Worm (Caenorhabditis elegans) whole organism, L3 larva: Measurements from ENCODE around the gene clec-208.
"Not testable (repeated sequence)": the region's sequence is repeated elsewhere in the genome, so short reads cannot be mapped to it uniquely, and the experiment has no call there.

Experiments
- aly-2 ChIP-seq: fragments of 150-350 bp; optimal IDR thresholded peaks from 2 replicates; lab custom pipeline; 2014; ENCODE audit warnings: missing biosample characterization, missing genetic modification characterization
- ama-1 ChIP-seq: fragments of 150-350 bp; optimal IDR thresholded peaks from 2 replicates; lab custom pipeline; 2018
- ceh-28 ChIP-seq: fragments of 150-350 bp; optimal IDR thresholded peaks from 2 replicates; lab custom pipeline; 2014; ENCODE audit warnings: missing biosample characterization, missing genetic modification reagents, missing genetic modification characterization
- egl-5 ChIP-seq: fragments of 150-350 bp; optimal IDR thresholded peaks from 2 replicates; lab custom pipeline; 2017; ENCODE audit warnings: missing biosample characterization, missing genetic modification reagents, missing genetic modification characterization, inconsistent platforms
- elt-1 ChIP-seq: fragments of 150-350 bp; optimal IDR thresholded peaks from 2 replicates; lab custom pipeline; 2014; ENCODE audit warnings: missing biosample characterization, missing genetic modification characterization
- elt-2 ChIP-seq: sonication (generic microtip); optimal IDR thresholded peaks from 2 replicates; lab custom pipeline; 2016; ENCODE audit warnings: missing genetic modification reagents, mild to moderate bottlenecking, missing genetic modification characterization, missing compliant biosample characterization
- eor-1 ChIP-seq, 2 experiments: fragments of 150-350 bp; optimal IDR thresholded peaks; 2 replicates each; lab custom pipeline; 2014 to 2018; ENCODE audit warnings: missing biosample characterization in 2 of 2, missing genetic modification characterization in 2 of 2
- fkh-10 ChIP-seq: sonication (generic microtip); optimal IDR thresholded peaks from 2 replicates; lab custom pipeline; 2017; ENCODE audit warnings: missing biosample characterization, missing genetic modification reagents, missing genetic modification characterization
- fos-1 ChIP-seq: fragments of 150-350 bp; optimal IDR thresholded peaks from 2 replicates; lab custom pipeline; 2014; ENCODE audit warnings: missing biosample characterization, missing genetic modification characterization
- hmg-11 ChIP-seq: sonication (generic microtip); optimal IDR thresholded peaks from 2 replicates; lab custom pipeline; 2016; ENCODE audit warnings: missing genetic modification characterization, missing compliant biosample characterization
- jun-1 ChIP-seq: fragments of 150-350 bp; optimal IDR thresholded peaks from 2 replicates; lab custom pipeline; 2014; ENCODE audit warnings: missing biosample characterization, missing genetic modification reagents, missing genetic modification characterization
- lin-15B ChIP-seq: fragments of 150-350 bp; optimal IDR thresholded peaks from 2 replicates; lab custom pipeline; 2014; ENCODE audit warnings: missing biosample characterization, missing genetic modification characterization
- lin-39 ChIP-seq: fragments of 150-350 bp; optimal IDR thresholded peaks from 2 replicates; lab custom pipeline; 2018; ENCODE audit warnings: missing biosample characterization, missing genetic modification reagents, missing genetic modification characterization
- mdl-1 ChIP-seq: fragments of 150-350 bp; optimal IDR thresholded peaks from 2 replicates; lab custom pipeline; 2014; ENCODE audit warnings: missing biosample characterization, missing genetic modification characterization
- mml-1 ChIP-seq: fragments of 150-350 bp; sonication (generic microtip); optimal IDR thresholded peaks from 3 replicates; lab custom pipeline; 2014; ENCODE audit warnings: missing biosample characterization, missing genetic modification characterization
- nfya-1 ChIP-seq: sonication (generic microtip); optimal IDR thresholded peaks from 2 replicates; lab custom pipeline; 2017; ENCODE audit warnings: missing genetic modification characterization, mild to moderate bottlenecking, missing compliant biosample characterization, antibody characterized with exemption, moderate library complexity; ENCODE audit not compliant: insufficient read depth
- nhr-11 ChIP-seq: fragments of 150-350 bp; optimal IDR thresholded peaks from 2 replicates; lab custom pipeline; 2014; ENCODE audit warnings: missing biosample characterization, missing genetic modification characterization
- nhr-23 ChIP-seq: fragments of 150-350 bp; optimal IDR thresholded peaks from 2 replicates; lab custom pipeline; 2014; ENCODE audit warnings: missing biosample characterization, missing genetic modification reagents, missing genetic modification characterization
- nhr-25 ChIP-seq: sonication (generic microtip); optimal IDR thresholded peaks from 2 replicates; lab custom pipeline; 2017; ENCODE audit warnings: missing biosample characterization, missing genetic modification characterization
- nhr-28 ChIP-seq: fragments of 150-350 bp; optimal IDR thresholded peaks from 2 replicates; lab custom pipeline; 2014; ENCODE audit warnings: missing biosample characterization, missing genetic modification characterization
- nhr-43 ChIP-seq: sonication (generic microtip); optimal IDR thresholded peaks from 2 replicates; lab custom pipeline; 2016; ENCODE audit warnings: mild to moderate bottlenecking, missing genetic modification characterization, missing compliant biosample characterization; ENCODE audit not compliant: poor library complexity, severe bottlenecking
- nhr-76 ChIP-seq: fragments of 150-350 bp; sonication (generic microtip); optimal IDR thresholded peaks from 5 replicates; lab custom pipeline; 2014; ENCODE audit warnings: missing biosample characterization, missing genetic modification characterization
- pha-4 ChIP-seq: fragments of 150-350 bp; optimal IDR thresholded peaks from 2 replicates; lab custom pipeline; 2014; ENCODE audit warnings: missing biosample characterization, missing genetic modification reagents, missing genetic modification characterization
- pqm-1 ChIP-seq: fragments of 150-350 bp; optimal IDR thresholded peaks from 2 replicates; lab custom pipeline; 2017; ENCODE audit warnings: missing biosample characterization, missing genetic modification characterization, inconsistent platforms
- sea-2 ChIP-seq: fragments of 150-350 bp; sonication (generic microtip); optimal IDR thresholded peaks from 4 replicates; lab custom pipeline; 2014; ENCODE audit warnings: missing biosample characterization, missing genetic modification reagents, missing genetic modification characterization
- snpc-4 ChIP-seq: fragments of 150-350 bp; optimal IDR thresholded peaks from 2 replicates; lab custom pipeline; 2014; ENCODE audit warnings: missing biosample characterization, missing genetic modification characterization
- tbx-2 ChIP-seq: sonication (generic microtip); optimal IDR thresholded peaks from 2 replicates; lab custom pipeline; 2016; ENCODE audit warnings: mild to moderate bottlenecking, missing genetic modification characterization, missing compliant biosample characterization
- zag-1 ChIP-seq: fragments of 150-350 bp; optimal IDR thresholded peaks from 2 replicates; lab custom pipeline; 2014; ENCODE audit warnings: missing biosample characterization, missing genetic modification characterization
- ztf-4 ChIP-seq: fragments of 150-350 bp; optimal IDR thresholded peaks from 2 replicates; lab custom pipeline; 2014; ENCODE audit warnings: missing biosample characterization, missing genetic modification characterization

Gene clec-208

ce11 chrV:2133512-2133911 lies 35.8 kb downstream of the clec-208 start:
- peak; percentile 28 for TF ChIP-seq jun-1 (tag; lab: Kevin White, UChicago)
- TF ChIP-seq hmg-11, result peak; percentile 80
- no peak for TF ChIP-seq nhr-28 (tag; lab: Kevin White, UChicago)
- TF ChIP-seq pha-4 (tag; lab: Kevin White, UChicago), result peak; percentile 50
- TF ChIP-seq eor-1 (tag; optimal IDR thresholded peaks at IDR 0.05; lab: Kevin White, UChicago), result no peak
- peak; percentile 68 for TF ChIP-seq fkh-10 (GFP tag; lab: Kevin White, UChicago)
- peak; percentile 11 for TF ChIP-seq pqm-1
- TF ChIP-seq mdl-1, result peak; percentile 49
- peak; percentile 86 for TF ChIP-seq nfya-1 (tag; lab: Kevin White, UChicago)
- peak; percentile 74 for TF ChIP-seq lin-39 (tag; lab: Kevin White, UChicago)
- no peak for TF ChIP-seq lin-15B (tag; lab: Kevin White, UChicago)
- peak; percentile 42 for TF ChIP-seq egl-5 (tag; lab: Kevin White, UChicago)
- no peak for TF ChIP-seq ceh-28
- TF ChIP-seq snpc-4 (tag; lab: Kevin White, UChicago), result peak; percentile 50
- peak; percentile 5 for TF ChIP-seq elt-2 (tag; lab: Kevin White, UChicago)
- TF ChIP-seq tbx-2 (tag; lab: Kevin White, UChicago), result peak; percentile 7
- TF ChIP-seq elt-1 (tag; lab: Kevin White, UChicago), result no peak
- no peak for TF ChIP-seq nhr-76 (tag; lab: Kevin White, UChicago)
- TF ChIP-seq mml-1 (tag; lab: Kevin White, UChicago), result peak; percentile 93

- TF ChIP-seq nhr-11 (no peak), nfya-1 (tag; lab: Kevin White, UChicago) (peak; percentile 35), nhr-23 (tag; lab: Kevin White, UChicago) (no peak), lin-39 (tag; lab: Kevin White, UChicago) (peak; percentile 56)
- TF ChIP-seq, all 47 proteins: peak for 2
Measured at ce11 chrV:2134340-2134739, 36.6 kb downstream of the clec-208 start.

ce11 chrV:2135323-2135722 lies 37.6 kb downstream of the clec-208 start:
- TF ChIP-seq nfya-1 (tag; lab: Kevin White, UChicago) (peak; percentile 52), lin-39 (tag; lab: Kevin White, UChicago) (peak; percentile 39), fos-1 (tag; lab: Kevin White, UChicago) (no peak), aly-2 (tag; lab: Kevin White, UChicago) (no peak), elt-2 (tag; lab: Kevin White, UChicago) (peak; percentile 11), jun-1 (tag; lab: Kevin White, UChicago) (peak; percentile 86), nhr-25 (tag; lab: Kevin White, UChicago) (no peak), hmg-11 (peak; percentile 54), fkh-10 (GFP tag; lab: Kevin White, UChicago) (peak; percentile 27), egl-5 (tag; lab: Kevin White, UChicago) (no peak), snpc-4 (tag; lab: Kevin White, UChicago) (peak; percentile 23)

- TF ChIP-seq nhr-76 (tag; lab: Kevin White, UChicago) (peak; percentile 59), ztf-4 (tag; lab: Kevin White, UChicago) (no peak), elt-2 (tag; lab: Kevin White, UChicago) (peak; percentile 10)
- TF ChIP-seq, all 47 proteins: peak for 2
Measured at ce11 chrV:2137010-2137409, 39.3 kb downstream of the clec-208 start.

DNA sequence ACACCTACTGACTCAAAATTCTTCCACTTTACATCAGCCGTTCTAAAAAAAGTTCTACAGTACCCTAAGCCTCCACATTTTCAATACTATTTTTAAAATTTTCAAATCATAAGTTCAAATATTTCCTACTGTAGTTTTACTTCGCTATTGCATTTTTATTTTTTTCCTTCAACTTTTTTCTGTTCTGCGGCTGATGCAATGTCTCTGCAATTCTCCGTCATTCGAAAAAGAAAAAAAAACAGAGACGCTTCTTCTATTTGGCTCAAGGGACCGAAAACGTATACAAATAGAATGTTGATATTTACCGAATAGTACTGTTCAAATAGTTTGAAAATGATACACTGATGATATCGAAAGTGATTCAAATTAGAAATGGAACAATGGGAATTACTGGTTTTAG lies 40.5 kb downstream of the clec-208 start:
- TF ChIP-seq aly-2 (tag; lab: Kevin White, UChicago), result no peak
- peak; percentile 28 for TF ChIP-seq jun-1 (tag; lab: Kevin White, UChicago)
- TF ChIP-seq elt-2 (tag; lab: Kevin White, UChicago), result no peak
- no peak for TF ChIP-seq sea-2

- TF ChIP-seq ama-1 (lab: Kevin White, UChicago) (no peak), lin-39 (tag; lab: Kevin White, UChicago) (no peak)
Measured at ce11 chrV:2139918-2140317, 42.2 kb downstream of the clec-208 start, which contains the start of gene F22F7.7. F22F7.7 (minus strand) TSS chrV:2140042.

DNA sequence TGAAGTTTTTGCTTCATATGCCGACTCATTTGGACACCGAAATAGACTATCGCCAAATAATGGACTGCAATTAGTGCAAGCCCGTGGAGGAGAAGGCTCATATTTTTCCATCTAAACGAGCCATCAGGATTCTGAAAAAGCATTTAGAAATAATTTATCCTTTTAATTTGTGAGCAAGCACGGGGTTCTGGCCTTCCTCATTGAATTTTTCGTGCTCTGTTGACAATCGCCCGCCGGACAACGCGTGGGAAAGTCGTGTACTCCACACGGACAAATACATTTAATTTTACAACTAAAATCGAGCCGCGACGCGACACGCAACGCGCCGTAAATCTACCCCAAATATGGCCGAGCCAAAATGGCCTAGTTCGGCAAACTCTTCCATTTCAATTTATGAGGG lies 46.7 kb downstream of the clec-208 start, which contains the start of gene F22F7.12:
F22F7.12 (minus strand) TSS at position 101 of the 400 bp plus-strand sequence.
- TF ChIP-seq sea-2; zag-1; nhr-43 (tag; lab: Kevin White, UChicago): not testable (repeated sequence)
